Fruit fly (Drosophila melanogaster) whole organism, embryonic: Measurements from ENCODE around the gene ric8a.

Experiments used
- BtbVII ChIP-seq: fragments of 200-800 bp; sonication (Bioruptor generic); optimal IDR thresholded peaks from 3 replicates; lab custom pipeline; 2017; ENCODE audit warnings: missing biosample characterization, mild to moderate bottlenecking, missing genetic modification characterization
- CG10267 ChIP-seq: fragments of 200-800 bp; sonication (Bioruptor generic); optimal IDR thresholded peaks from 2 replicates; lab custom pipeline; 2018; ENCODE audit warnings: missing biosample characterization, mild to moderate bottlenecking, missing genetic modification characterization, moderate library complexity
- CG11085 ChIP-seq: fragments of 200-800 bp; sonication (Bioruptor generic); IDR thresholded peaks from 2 replicates; pipeline ENCODE4 v1.3.6; 2022; ENCODE audit warnings: missing biosample characterization, missing genetic modification characterization
- CG11504 ChIP-seq: fragments of 200-800 bp; sonication (Bioruptor generic); optimal IDR thresholded peaks from 3 replicates; lab custom pipeline; 2019; ENCODE audit warnings: missing biosample characterization, mild to moderate bottlenecking, missing genetic modification characterization, moderate library complexity
- CG11560 ChIP-seq: fragments of 200-800 bp; sonication (Bioruptor generic); IDR thresholded peaks from 3 replicates; pipeline ENCODE4 v1.3.6; 2022; ENCODE audit warnings: missing biosample characterization, missing genetic modification characterization
- CG14050 ChIP-seq: fragments of 200-800 bp; sonication (Bioruptor generic); IDR thresholded peaks from 3 replicates; pipeline ENCODE4 v1.3.6; 2022; ENCODE audit warnings: missing biosample characterization, missing genetic modification characterization
- CG16863 ChIP-seq: fragments of 200-800 bp; sonication (Bioruptor generic); optimal IDR thresholded peaks from 3 replicates; lab custom pipeline; 2016; ENCODE audit warnings: missing biosample characterization, missing genetic modification characterization
- CG17359 ChIP-seq: fragments of 200-800 bp; sonication (Bioruptor generic); optimal IDR thresholded peaks from 3 replicates; lab custom pipeline; 2018; ENCODE audit warnings: missing biosample characterization, mild to moderate bottlenecking, missing genetic modification characterization, moderate library complexity
- CG18476 ChIP-seq: fragments of 200-800 bp; sonication (Bioruptor generic); optimal IDR thresholded peaks from 2 replicates; lab custom pipeline; 2016; ENCODE audit warnings: missing biosample characterization, mild to moderate bottlenecking, missing genetic modification characterization
- CG18599 ChIP-seq: fragments of 200-800 bp; sonication (Bioruptor generic); optimal IDR thresholded peaks from 3 replicates; lab custom pipeline; 2017; ENCODE audit warnings: missing biosample characterization, missing genetic modification characterization, mild to moderate bottlenecking, moderate library complexity, missing genetic modification reagents
- CG18764 ChIP-seq: fragments of 200-800 bp; sonication (Bioruptor generic); optimal IDR thresholded peaks from 3 replicates; lab custom pipeline; 2016; ENCODE audit warnings: missing biosample characterization, missing genetic modification characterization
- CG2116 ChIP-seq: fragments of 200-800 bp; sonication (Bioruptor generic); optimal IDR thresholded peaks from 3 replicates; lab custom pipeline; 2018; ENCODE audit warnings: missing biosample characterization, mild to moderate bottlenecking, missing genetic modification characterization
- CG2875 ChIP-seq: fragments of 200-800 bp; sonication (Bioruptor generic); optimal IDR thresholded peaks from 2 replicates; lab custom pipeline; 2017; ENCODE audit warnings: missing biosample characterization, mild to moderate bottlenecking, missing genetic modification characterization, missing genetic modification reagents
- CG30020 ChIP-seq: fragments of 200-800 bp; optimal IDR thresholded peaks from 2 replicates; lab custom pipeline; 2019; ENCODE audit warnings: missing biosample characterization, mild to moderate bottlenecking, missing genetic modification characterization, moderate library complexity
- CG32532 ChIP-seq: fragments of 200-800 bp; sonication (Bioruptor generic); IDR thresholded peaks from 2 replicates; pipeline ENCODE4 v1.3.6; 2022; ENCODE audit warnings: missing biosample characterization, missing genetic modification characterization
- CG33213 ChIP-seq: fragments of 200-800 bp; sonication (Bioruptor generic); optimal IDR thresholded peaks from 3 replicates; lab custom pipeline; 2016; ENCODE audit warnings: missing biosample characterization, missing genetic modification characterization
- CG34422 ChIP-seq: fragments of 200-800 bp; sonication (Bioruptor generic); IDR thresholded peaks from 3 replicates; pipeline ENCODE4 v1.3.6; 2022; ENCODE audit warnings: missing biosample characterization, missing genetic modification characterization
- CG6175 ChIP-seq: fragments of 200-800 bp; sonication (Bioruptor generic); IDR thresholded peaks from 3 replicates; pipeline ENCODE4 v1.3.6; 2022; ENCODE audit warnings: missing biosample characterization, missing genetic modification characterization
- CG8944 ChIP-seq: fragments of 200-800 bp; sonication (Bioruptor generic); optimal IDR thresholded peaks from 3 replicates; lab custom pipeline; 2016; ENCODE audit warnings: missing biosample characterization, missing genetic modification characterization
- CG9437 ChIP-seq: fragments of 200-800 bp; sonication (Bioruptor generic); optimal IDR thresholded peaks from 2 replicates; lab custom pipeline; 2018; ENCODE audit warnings: missing biosample characterization, mild to moderate bottlenecking, missing genetic modification characterization
- Chrac-16 ChIP-seq: fragments of 200-800 bp; sonication (Bioruptor generic); optimal IDR thresholded peaks from 3 replicates; lab custom pipeline; 2016; ENCODE audit warnings: missing biosample characterization, missing genetic modification characterization
- D ChIP-seq, 2 experiments: fragments of 200-800 bp in 1 of 2; fragments of >200 bp in 1 of 2; sonication (Bioruptor generic) in 1 of 2; optimal IDR thresholded peaks; 2 replicates in 1 of 2; 3 replicates in 1 of 2; lab custom pipeline; 2017; ENCODE audit warnings: mild to moderate bottlenecking in 1 of 2, missing biosample characterization in 1 of 2, missing genetic modification characterization in 1 of 2, missing genetic modification reagents in 1 of 2
- Fer1 ChIP-seq: fragments of 200-800 bp; sonication (Bioruptor generic); optimal IDR thresholded peaks from 2 replicates; lab custom pipeline; 2017; ENCODE audit warnings: missing biosample characterization, mild to moderate bottlenecking, missing genetic modification characterization
- GATAe ChIP-seq: fragments of 200-800 bp; sonication (Bioruptor generic); conservative IDR thresholded peaks from 2 replicates; pipeline ENCODE4 v1.3.6; 2022; ENCODE audit warnings: missing biosample characterization, missing genetic modification characterization
- HLH4C ChIP-seq: fragments of 200-800 bp; sonication (Bioruptor generic); IDR thresholded peaks from 3 replicates; pipeline ENCODE4 v1.3.6; 2022; ENCODE audit warnings: missing biosample characterization, missing genetic modification characterization; ENCODE audit not compliant: partially characterized antibody
- Hand ChIP-seq: fragments of 200-800 bp; sonication (Bioruptor generic); optimal IDR thresholded peaks from 2 replicates; lab custom pipeline; 2017; ENCODE audit warnings: mild to moderate bottlenecking, missing biosample characterization, missing genetic modification reagents, missing genetic modification characterization
- HmgD ChIP-seq: fragments of 200-800 bp; sonication (Bioruptor generic); optimal IDR thresholded peaks from 3 replicates; lab custom pipeline; 2016; ENCODE audit warnings: missing biosample characterization, missing genetic modification characterization
- Med ChIP-seq: fragments of 200-800 bp; sonication (Bioruptor generic); peaks from one replicate; lab custom pipeline; 2016; ENCODE audit warnings: missing biosample characterization, missing genetic modification characterization, mild to moderate bottlenecking, inconsistent platforms, moderate library complexity
- Meics ChIP-seq: fragments of 200-800 bp; sonication (Bioruptor generic); optimal IDR thresholded peaks from 2 replicates; lab custom pipeline; 2017; ENCODE audit warnings: missing biosample characterization, mild to moderate bottlenecking, missing genetic modification characterization
- Opbp ChIP-seq: fragments of 200-800 bp; sonication (Bioruptor generic); IDR thresholded peaks from 3 replicates; pipeline ENCODE4 v1.3.6; 2022; ENCODE audit warnings: missing biosample characterization, missing genetic modification characterization; ENCODE audit not compliant: partially characterized antibody
- Pdp1 ChIP-seq, 2 experiments: fragments of 200-800 bp; sonication (Bioruptor generic); optimal IDR thresholded peaks; 3 replicates each; lab custom pipeline; 2016; ENCODE audit warnings: missing biosample characterization in 2 of 2, missing genetic modification characterization in 2 of 2, mild to moderate bottlenecking in 1 of 2, moderate library complexity in 1 of 2
- Sin3A ChIP-seq: fragments of >200 bp; optimal IDR thresholded peaks from 2 replicates; lab custom pipeline; 2018
- Sox100B ChIP-seq: fragments of 200-800 bp; sonication (Bioruptor generic); optimal IDR thresholded peaks from 3 replicates; lab custom pipeline; 2018; ENCODE audit warnings: missing biosample characterization, mild to moderate bottlenecking, missing genetic modification characterization
- Sry-β ChIP-seq: fragments of 200-800 bp; sonication (Bioruptor generic); optimal IDR thresholded peaks from 2 replicates; lab custom pipeline; 2018; ENCODE audit warnings: missing biosample characterization, mild to moderate bottlenecking, missing genetic modification characterization, moderate library complexity
- Xbp1 ChIP-seq: fragments of 200-800 bp; sonication (Bioruptor generic); optimal IDR thresholded peaks from 3 replicates; lab custom pipeline; 2016; ENCODE audit warnings: missing biosample characterization, mild to moderate bottlenecking, missing genetic modification characterization
- br ChIP-seq: fragments of >200 bp; optimal IDR thresholded peaks from 2 replicates; lab custom pipeline; 2017
- dmrt11E ChIP-seq: fragments of 200-800 bp; sonication (Bioruptor generic); optimal IDR thresholded peaks from 3 replicates; lab custom pipeline; 2018; ENCODE audit warnings: missing biosample characterization, mild to moderate bottlenecking, missing genetic modification characterization, moderate library complexity
- eve ChIP-seq, 2 experiments: fragments of >200 bp; optimal IDR thresholded peaks; 2 replicates each; lab custom pipeline; 2017; ENCODE audit warnings: missing biosample characterization in 2 of 2, missing genetic modification characterization in 2 of 2
- gro ChIP-seq: fragments of 200-800 bp; sonication (Bioruptor generic); optimal IDR thresholded peaks from 2 replicates; lab custom pipeline; 2016; ENCODE audit warnings: missing biosample characterization, missing genetic modification characterization
- ind ChIP-seq: fragments of 200-800 bp; sonication (Bioruptor generic); optimal IDR thresholded peaks from 3 replicates; lab custom pipeline; 2016; ENCODE audit warnings: missing biosample characterization, missing genetic modification characterization
- lola ChIP-seq, 3 experiments: fragments of >200 bp in 2 of 3; fragments of 200-800 bp in 1 of 3; sonication (Bioruptor generic) in 1 of 3; optimal IDR thresholded peaks; 2 replicates each; lab custom pipeline; 2017 to 2019; ENCODE audit warnings: missing biosample characterization in 3 of 3, missing genetic modification characterization in 3 of 3, mild to moderate bottlenecking in 1 of 3, moderate library complexity in 1 of 3
- mirr ChIP-seq: fragments of 200-800 bp; sonication (Bioruptor generic); optimal IDR thresholded peaks from 3 replicates; lab custom pipeline; 2018; ENCODE audit warnings: missing biosample characterization, mild to moderate bottlenecking, missing genetic modification characterization
- nmo ChIP-seq: fragments of 200-800 bp; sonication (Bioruptor generic); optimal IDR thresholded peaks from 2 replicates; lab custom pipeline; 2018; ENCODE audit warnings: missing biosample characterization, mild to moderate bottlenecking, missing genetic modification characterization, moderate library complexity
- otp ChIP-seq: fragments of 200-800 bp; sonication (Bioruptor generic); IDR thresholded peaks from 3 replicates; pipeline ENCODE4, ENCODE4 v1.3.6; 2022; ENCODE audit warnings: missing biosample characterization, missing genetic modification characterization
- peb ChIP-seq: fragments of 200-800 bp; sonication (Bioruptor generic); IDR thresholded peaks from 2 replicates; pipeline ENCODE4 v1.3.6; 2022; ENCODE audit warnings: missing biosample characterization, missing genetic modification characterization
- repo ChIP-seq: fragments of 200-800 bp; sonication (Bioruptor generic); optimal IDR thresholded peaks from 2 replicates; lab custom pipeline; 2016; ENCODE audit warnings: missing biosample characterization, missing genetic modification characterization
- sd ChIP-seq: fragments of 200-800 bp; sonication (Bioruptor generic); optimal IDR thresholded peaks from 3 replicates; lab custom pipeline; 2018; ENCODE audit warnings: missing biosample characterization, mild to moderate bottlenecking, missing genetic modification characterization, moderate library complexity
- slp2 ChIP-seq: fragments of 200-800 bp; sonication (Bioruptor generic); optimal IDR thresholded peaks from 2 replicates; lab custom pipeline; 2016; ENCODE audit warnings: missing biosample characterization, missing genetic modification characterization
- ssp ChIP-seq: fragments of 200-800 bp; sonication (Bioruptor generic); IDR thresholded peaks from 2 replicates; pipeline ENCODE4 v1.3.6; 2022; ENCODE audit warnings: missing biosample characterization, missing genetic modification characterization
- tgo ChIP-seq: fragments of 200-800 bp; sonication (Bioruptor generic); IDR thresholded peaks from 3 replicates; pipeline ENCODE4 v1.3.6; 2022; ENCODE audit warnings: missing biosample characterization, missing genetic modification characterization
- zen2 ChIP-seq: fragments of 200-800 bp; sonication (Bioruptor generic); IDR thresholded peaks from 3 replicates; pipeline ENCODE4 v1.3.6; 2022; ENCODE audit warnings: missing biosample characterization, missing genetic modification characterization; ENCODE audit not compliant: partially characterized antibody

The ric8a gene

DNA sequence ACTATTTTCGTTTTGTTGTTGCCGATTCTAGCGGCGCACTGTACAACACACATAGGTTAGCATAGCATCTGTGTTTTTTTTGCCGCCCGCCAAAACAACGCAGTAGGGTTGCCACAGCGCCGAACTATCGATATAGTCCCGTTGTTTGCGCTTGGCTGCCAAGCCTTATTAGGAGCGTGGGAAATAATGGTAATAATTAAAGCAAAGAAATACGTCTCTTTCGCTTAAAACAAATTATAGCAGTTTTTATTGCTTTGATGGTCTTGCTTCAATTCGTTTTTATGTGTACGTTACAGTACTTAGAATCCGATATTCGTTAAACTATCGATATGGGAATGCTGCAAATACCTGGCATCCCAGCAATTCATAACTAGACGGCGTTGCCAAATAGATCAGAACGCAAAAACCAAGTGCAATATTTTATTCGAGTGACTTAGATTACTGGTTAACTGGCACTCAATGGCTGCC lies 12.5 kb upstream of the ric8a start, which contains the start of the genes mxc and Larp7 (continued):
- TF ChIP-seq otp (GFP tag; lab: Robert Waterston, UW), result no peak
- 0 out of 3 replicates have a peak, but pooled peaks have one; percentile 50 for TF ChIP-seq CG11560
- TF ChIP-seq HmgD (GFP tag; lab: Kevin White, UChicago), result peak; percentile 51
- TF ChIP-seq gro (GFP tag; lab: Kevin White, UChicago), result peak; percentile 81
- TF ChIP-seq Sry-β, result no peak
- TF ChIP-seq CG14050 (GFP tag; lab: Robert Waterston, UW), result peak; percentile 24; the same call in 1 of the 3 replicates
- no peak for TF ChIP-seq Sox100B
- TF ChIP-seq repo (GFP tag; lab: Kevin White, UChicago), result no peak
- peak; percentile 27 for TF ChIP-seq CG18476
- peak; percentile 45 for TF ChIP-seq tgo (GFP tag; lab: Robert Waterston, UW)
- TF ChIP-seq HLH4C, result peak; percentile 80
- TF ChIP-seq Opbp, result peak; percentile 71; the same call in 2 of the 3 replicates
- TF ChIP-seq CG17359 (tag; lab: Kevin White, UChicago), result no peak
- TF ChIP-seq CG32532, result peak; percentile 64; the same call in 1 of the 2 replicates
- peak; percentile 33 for TF ChIP-seq CG16863
- TF ChIP-seq ind (GFP tag; lab: Kevin White, UChicago), result peak; percentile 69
- peak; percentile 55 for TF ChIP-seq ssp (GFP tag; lab: Robert Waterston, UW)
- TF ChIP-seq CG18599 (GFP tag; lab: Kevin White, UChicago), result no peak
- no peak for TF ChIP-seq eve (GFP tag; optimal IDR thresholded peaks at IDR 0.05; lab: Kevin White, UChicago)
- TF ChIP-seq BtbVII, result no peak
- TF ChIP-seq CG11085 (GFP tag; lab: Robert Waterston, UW), result 0 out of 2 replicates have a peak, but pooled peaks have one; percentile 34
- TF ChIP-seq CG6175 (GFP tag; lab: Robert Waterston, UW), result no peak
- TF ChIP-seq CG2116, result peak; percentile 71
- TF ChIP-seq CG33213, result peak; percentile 48
- no peak for TF ChIP-seq mirr
- peak; percentile 67; the same call in 1 of the 3 replicates for TF ChIP-seq zen2 (GFP tag; lab: Robert Waterston, UW)
- TF ChIP-seq CG30020 (tag; lab: Kevin White, UChicago), result peak; percentile 58
- peak; percentile 5 for TF ChIP-seq CG18764 (GFP tag; lab: Kevin White, UChicago)
- TF ChIP-seq CG8944 (GFP tag; lab: Kevin White, UChicago), result peak; percentile 64
- TF ChIP-seq CG11504, result no peak
- no peak for TF ChIP-seq Fer1 (GFP tag; lab: Kevin White, UChicago)
- TF ChIP-seq Med (GFP tag; lab: Kevin White, UChicago), result peak; percentile 93
- TF ChIP-seq Hand, result no peak
- peak; percentile 69 for TF ChIP-seq Xbp1 (GFP tag; lab: Kevin White, UChicago)

DNA sequence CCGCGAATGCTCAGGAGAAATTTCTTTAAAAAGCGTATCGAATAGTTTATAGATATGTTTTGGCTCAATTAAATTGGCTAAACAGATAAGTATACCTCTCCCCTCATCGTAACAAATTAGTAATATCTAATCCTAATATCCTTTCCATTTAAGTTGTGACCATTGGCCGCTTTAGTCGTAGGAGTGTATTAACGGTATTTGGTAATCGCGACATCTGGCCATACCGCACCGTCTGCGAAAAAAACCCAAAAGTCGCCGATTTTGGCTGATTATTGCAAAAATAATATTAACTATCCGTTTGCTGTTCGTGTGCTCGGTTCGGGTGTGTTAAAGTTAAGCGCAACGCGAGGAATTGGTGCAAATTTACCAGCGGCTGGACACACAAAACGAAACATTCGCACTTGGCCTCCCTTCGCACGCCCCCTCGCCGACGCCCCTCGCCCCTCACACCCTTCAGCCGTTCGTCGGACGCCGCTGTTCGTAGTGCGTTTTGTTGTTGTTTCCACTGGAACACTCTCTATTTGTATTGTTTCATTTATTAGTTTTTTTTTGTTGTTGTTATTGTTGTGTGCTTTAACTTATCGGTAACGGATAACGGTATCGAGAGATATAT lies 8.7 kb upstream of the ric8a start, which contains the start of the genes amx and Dsor1:
Gene amx, minus strand, starts transcription at position 166 of the 613 bp plus-strand sequence.
Gene Dsor1, plus strand, starts transcription at position 172 of the 613 bp plus-strand sequence.
- TF ChIP-seq CG10267 (tag; lab: Kevin White, UChicago) (peak; percentile 12), Chrac-16 (GFP tag; lab: Kevin White, UChicago) (no peak), CG2875 (GFP tag; lab: Kevin White, UChicago) (no peak), CG9437 (no peak), sd (tag; lab: Kevin White, UChicago) (peak; percentile 21), br (no peak), lola (GFP tag; optimal IDR thresholded peaks at IDR 0.05; lab: Kevin White, UChicago) (no peak), slp2 (GFP tag; lab: Kevin White, UChicago) (no peak), D (optimal IDR thresholded peaks at IDR 0.05; lab: Kevin White, UChicago) (no peak), D (GFP tag; optimal IDR thresholded peaks at IDR 0.05; lab: Kevin White, UChicago) (no peak), Pdp1 (GFP tag; optimal IDR thresholded peaks at IDR 0.05; lab: Kevin White, UChicago) (peak in 1 of 2 experiments; percentile 3), mirr (no peak), dmrt11E (tag; lab: Kevin White, UChicago) (no peak), CG8944 (GFP tag; lab: Kevin White, UChicago) (no peak), nmo (GFP tag; lab: Kevin White, UChicago) (peak; percentile 20), Meics (GFP tag; lab: Kevin White, UChicago) (no peak), GATAe (no peak), CG34422 (GFP tag; lab: Robert Waterston, UW) (peak; percentile 71; the same call in 2 of the 3 replicates), Sin3A (lab: Kevin White, UChicago) (peak; percentile 52), peb (no peak)
